Worm (Caenorhabditis elegans) whole organism, L4/young adult: Measurements from ENCODE around the gene itm-2.

Experiments
- W03F9.2 ChIP-seq: fragments of 150-350 bp; optimal IDR thresholded peaks from 2 replicates; lab custom pipeline; 2014; ENCODE audit warnings: missing biosample characterization, missing genetic modification characterization
- him-1 ChIP-seq: sonication (generic microtip); optimal IDR thresholded peaks from 2 replicates; lab custom pipeline; 2016; ENCODE audit warnings: missing genotype, missing genetic modification reagents, missing genetic modification characterization, missing compliant biosample characterization

ce11 chrX:5467820-5468270, 22.9 kb downstream of the itm-2 start, which contains the start of gene dpyd-1:
- TF ChIP-seq W03F9.2 (tag; lab: Kevin White, UChicago) (no peak), him-1 (no peak)
